Worm (Caenorhabditis elegans) whole organism, early embryonic: ENCODE measurements around the gene hlh-4.

Experiments used
- B0310.2 ChIP-seq: sonication (generic microtip); optimal IDR thresholded peaks from 2 replicates; lab custom pipeline; 2016; ENCODE audit warnings: mild to moderate bottlenecking, missing genetic modification characterization, missing compliant biosample characterization
- F13C5.2 ChIP-seq: sonication (generic microtip); optimal IDR thresholded peaks from 2 replicates; lab custom pipeline; 2017; ENCODE audit warnings: mild to moderate bottlenecking, missing genetic modification characterization, inconsistent platforms, missing compliant biosample characterization
- aly-1 ChIP-seq: sonication (generic microtip); optimal IDR thresholded peaks from 2 replicates; lab custom pipeline; 2016; ENCODE audit warnings: missing genetic modification characterization, missing compliant biosample characterization
- ama-1 ChIP-seq: fragments of 150-350 bp; optimal IDR thresholded peaks from 2 replicates; lab custom pipeline; 2014
- ceh-13 ChIP-seq: fragments of 200-800 bp; sonication (Bioruptor generic); optimal IDR thresholded peaks from 2 replicates; lab custom pipeline; 2018; ENCODE audit warnings: mild to moderate bottlenecking, missing genetic modification characterization, missing compliant biosample characterization
- ceh-36 ChIP-seq: sonication (generic microtip); optimal IDR thresholded peaks from 2 replicates; lab custom pipeline; 2016; ENCODE audit warnings: missing genetic modification characterization, inconsistent platforms, missing compliant biosample characterization
- ets-7 ChIP-seq: sonication (generic microtip); optimal IDR thresholded peaks from 2 replicates; lab custom pipeline; 2016; ENCODE audit warnings: missing genotype, missing genetic modification characterization, missing compliant biosample characterization
- flt-1 ChIP-seq: fragments of 200-800 bp; sonication (Bioruptor generic); IDR thresholded peaks from 2 replicates; pipeline ENCODE4 v1.3.6; 2022; ENCODE audit warnings: missing genetic modification characterization, missing compliant biosample characterization
- hmbx-1 ChIP-seq: sonication (generic microtip); optimal IDR thresholded peaks from 2 replicates; lab custom pipeline; 2016; ENCODE audit warnings: mild to moderate bottlenecking, missing genetic modification characterization, missing compliant biosample characterization
- hmg-4 ChIP-seq: fragments of 200-800 bp; sonication (Bioruptor generic); optimal IDR thresholded peaks from 2 replicates; lab custom pipeline; 2018; ENCODE audit warnings: mild to moderate bottlenecking, missing genetic modification characterization, missing compliant biosample characterization
- hnd-1 ChIP-seq: sonication (generic microtip); optimal IDR thresholded peaks from 2 replicates; lab custom pipeline; 2016; ENCODE audit warnings: missing genetic modification characterization, missing compliant biosample characterization
- pes-1 ChIP-seq: fragments of 200-800 bp; sonication (Bioruptor generic); IDR thresholded peaks from 2 replicates; pipeline ENCODE4 v1.3.6; 2022; ENCODE audit warnings: missing genetic modification reagents, missing genetic modification characterization, missing compliant biosample characterization
- scrt-1 ChIP-seq: fragments of 200-800 bp; sonication (Bioruptor generic); IDR thresholded peaks from 2 replicates; pipeline ENCODE4 v1.3.6; 2022; ENCODE audit warnings: missing genetic modification characterization, missing compliant biosample characterization
- sea-1 ChIP-seq: fragments of 200-800 bp; sonication (Bioruptor generic); conservative IDR thresholded peaks from 2 replicates; pipeline ENCODE4 v1.3.6; 2022; ENCODE audit warnings: missing genetic modification characterization, missing compliant biosample characterization
- tbx-11 ChIP-seq: fragments of 200-800 bp; sonication (Bioruptor generic); IDR thresholded peaks from 2 replicates; pipeline ENCODE4 v1.3.6; 2022; ENCODE audit warnings: missing genetic modification characterization, missing compliant biosample characterization
- tbx-37 ChIP-seq: fragments of 200-800 bp; sonication (Bioruptor generic); conservative IDR thresholded peaks from 2 replicates; pipeline ENCODE4 v1.3.6; 2022; ENCODE audit warnings: missing genetic modification reagents, missing genetic modification characterization, missing compliant biosample characterization
- tra-4 ChIP-seq: sonication (generic microtip); optimal IDR thresholded peaks from 2 replicates; lab custom pipeline; 2017; ENCODE audit warnings: missing genetic modification characterization, missing compliant biosample characterization

Gene hlh-4

ce11 chrIII:9730407-9730806 lies 8.4 kb downstream of the hlh-4 start:
- TF ChIP-seq ceh-13 (GFP tag; lab: Kevin White, UChicago) (no peak), F13C5.2 (tag; lab: Kevin White, UChicago) (no peak), aly-1 (no peak), flt-1 (no peak), ama-1 (lab: Kevin White, UChicago) (no peak), hmbx-1 (no peak), scrt-1 (GFP tag; lab: Robert Waterston, UW) (no peak), sea-1 (GFP tag; lab: Robert Waterston, UW) (no peak), hnd-1 (tag; lab: Kevin White, UChicago) (no peak), ets-7 (tag; lab: Kevin White, UChicago) (no peak), ceh-36 (no peak), tbx-37 (GFP tag; lab: Robert Waterston, UW) (no peak), tbx-11 (no peak), tra-4 (tag; lab: Kevin White, UChicago) (no peak)

- TF ChIP-seq sea-1 (GFP tag; lab: Robert Waterston, UW): no peak
- no peak for TF ChIP-seq tbx-37 (GFP tag; lab: Robert Waterston, UW)
- no peak for TF ChIP-seq tbx-11
- no peak for TF ChIP-seq ets-7 (tag; lab: Kevin White, UChicago)
- TF ChIP-seq ama-1 (lab: Kevin White, UChicago): no peak
- no peak for TF ChIP-seq ceh-13 (GFP tag; lab: Kevin White, UChicago)
- TF ChIP-seq ceh-36: no peak
- TF ChIP-seq aly-1: no peak
- no peak for TF ChIP-seq F13C5.2 (tag; lab: Kevin White, UChicago)
- TF ChIP-seq hmg-4 (GFP tag; lab: Kevin White, UChicago): no peak
- no peak for TF ChIP-seq hnd-1 (tag; lab: Kevin White, UChicago)
- no peak for TF ChIP-seq tra-4 (tag; lab: Kevin White, UChicago)
- TF ChIP-seq flt-1: no peak
- no peak for TF ChIP-seq pes-1 (GFP tag; lab: Robert Waterston, UW)
- TF ChIP-seq hmbx-1: no peak
- TF ChIP-seq B0310.2: no peak
Observed at ce11 chrIII:9727439-9727838, 11.4 kb downstream of the hlh-4 start, which contains the start of gene C07A9.12. C07A9.12 (minus strand) TSS chrIII:9727539.

- TF ChIP-seq tra-4 (tag; lab: Kevin White, UChicago): no peak
Observed at ce11 chrIII:9725114-9725513, 13.7 kb downstream of the hlh-4 start, which contains the start of gene clec-162. clec-162 (minus strand) TSS chrIII:9725214.

- TF ChIP-seq pes-1 (GFP tag; lab: Robert Waterston, UW) (no peak), ceh-13 (GFP tag; lab: Kevin White, UChicago) (no peak), hnd-1 (tag; lab: Kevin White, UChicago) (no peak), hmg-4 (GFP tag; lab: Kevin White, UChicago) (no peak), tra-4 (tag; lab: Kevin White, UChicago) (no peak), aly-1 (no peak), ama-1 (lab: Kevin White, UChicago) (no peak), ets-7 (tag; lab: Kevin White, UChicago) (no peak), ceh-36 (no peak), F13C5.2 (tag; lab: Kevin White, UChicago) (no peak)
Observed at ce11 chrIII:9721991-9722390, 16.9 kb downstream of the hlh-4 start.

- no peak for TF ChIP-seq aly-1
- TF ChIP-seq ama-1 (lab: Kevin White, UChicago): no peak
- TF ChIP-seq B0310.2: no peak
- TF ChIP-seq sea-1 (GFP tag; lab: Robert Waterston, UW): no peak
- TF ChIP-seq tra-4 (tag; lab: Kevin White, UChicago): no peak
- TF ChIP-seq F13C5.2 (tag; lab: Kevin White, UChicago): no peak
- TF ChIP-seq hnd-1 (tag; lab: Kevin White, UChicago): no peak
- TF ChIP-seq ceh-13 (GFP tag; lab: Kevin White, UChicago): no peak
- TF ChIP-seq hmbx-1: no peak
- no peak for TF ChIP-seq scrt-1 (GFP tag; lab: Robert Waterston, UW)
- no peak for TF ChIP-seq tbx-11
- TF ChIP-seq ets-7 (tag; lab: Kevin White, UChicago): no peak
- TF ChIP-seq flt-1: no peak
Observed at ce11 chrIII:9720191-9720590, 18.7 kb downstream of the hlh-4 start, which contains the start of gene ncx-7. ncx-7 (minus strand) TSS chrIII:9720291.

- TF ChIP-seq hnd-1 (tag; lab: Kevin White, UChicago): no peak
- TF ChIP-seq flt-1: no peak
- TF ChIP-seq tbx-37 (GFP tag; lab: Robert Waterston, UW): no peak
- TF ChIP-seq hmbx-1: no peak
- TF ChIP-seq ama-1 (lab: Kevin White, UChicago): peak; percentile 57
Observed at ce11 chrIII:9717243-9717642, 21.6 kb downstream of the hlh-4 start.

ce11 chrIII:9714731-9715130 lies 24.1 kb downstream of the hlh-4 start:
- no peak for TF ChIP-seq tra-4 (tag; lab: Kevin White, UChicago)
- no peak for TF ChIP-seq tbx-11
- TF ChIP-seq ceh-13 (GFP tag; lab: Kevin White, UChicago): no peak
- TF ChIP-seq flt-1: no peak
- no peak for TF ChIP-seq sea-1 (GFP tag; lab: Robert Waterston, UW)
- no peak for TF ChIP-seq F13C5.2 (tag; lab: Kevin White, UChicago)
- no peak for TF ChIP-seq pes-1 (GFP tag; lab: Robert Waterston, UW)
- no peak for TF ChIP-seq aly-1
- TF ChIP-seq hmg-4 (GFP tag; lab: Kevin White, UChicago): no peak
- no peak for TF ChIP-seq B0310.2
- no peak for TF ChIP-seq hmbx-1
- no peak for TF ChIP-seq tbx-37 (GFP tag; lab: Robert Waterston, UW)
- TF ChIP-seq ceh-36: no peak
- TF ChIP-seq hnd-1 (tag; lab: Kevin White, UChicago): no peak

- no peak for TF ChIP-seq hnd-1 (tag; lab: Kevin White, UChicago)
- no peak for TF ChIP-seq flt-1
- TF ChIP-seq tra-4 (tag; lab: Kevin White, UChicago): no peak
- TF ChIP-seq tbx-11: no peak
- no peak for TF ChIP-seq aly-1
- no peak for TF ChIP-seq hmbx-1
- no peak for TF ChIP-seq ama-1 (lab: Kevin White, UChicago)
- no peak for TF ChIP-seq sea-1 (GFP tag; lab: Robert Waterston, UW)
- no peak for TF ChIP-seq pes-1 (GFP tag; lab: Robert Waterston, UW)
- no peak for TF ChIP-seq hmg-4 (GFP tag; lab: Kevin White, UChicago)
- no peak for TF ChIP-seq ceh-36
- no peak for TF ChIP-seq ceh-13 (GFP tag; lab: Kevin White, UChicago)
- no peak for TF ChIP-seq F13C5.2 (tag; lab: Kevin White, UChicago)
- no peak for TF ChIP-seq scrt-1 (GFP tag; lab: Robert Waterston, UW)
- no peak for TF ChIP-seq B0310.2
- TF ChIP-seq ets-7 (tag; lab: Kevin White, UChicago): no peak
- no peak for TF ChIP-seq tbx-37 (GFP tag; lab: Robert Waterston, UW)
Observed at ce11 chrIII:9713862-9714261, 25.0 kb downstream of the hlh-4 start, which contains the start of gene ncx-6. ncx-6 (minus strand) TSS chrIII:9713949.
